Worm (Caenorhabditis elegans): ENCODE data around the gene Y19D10B.8.

DNA sequence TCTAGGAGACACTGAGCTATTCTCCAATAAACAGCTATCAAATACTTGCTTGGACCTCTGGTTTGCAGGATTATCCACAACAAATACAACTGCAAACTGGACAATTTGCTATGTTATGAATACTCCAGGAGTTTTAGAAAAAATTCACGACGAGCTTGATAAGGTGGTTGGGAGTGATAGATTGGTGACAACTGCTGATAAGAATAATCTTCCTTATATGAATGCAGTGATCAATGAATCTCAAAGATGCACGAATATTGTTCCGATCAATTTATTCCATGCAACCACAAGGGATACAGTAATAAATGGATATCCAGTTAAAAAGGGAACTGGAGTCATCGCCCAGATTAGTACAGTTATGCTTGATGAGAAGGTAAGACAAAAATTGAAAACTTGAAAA is 49.0 kb downstream of the Y19D10B.8 start:
- no peak for TF ChIP-seq F49E8.2 (tag; optimal IDR thresholded peaks at IDR 0.05; ENCODE audit: borderline replicate concordance)
- TF ChIP-seq lin-29 (GFP tag; IDR thresholded peaks at IDR 0.05) = no peak

Data from whole organism, L4 larva.